Worm (Caenorhabditis elegans): ENCODE measurements around the gene mtp-18.

DNA sequence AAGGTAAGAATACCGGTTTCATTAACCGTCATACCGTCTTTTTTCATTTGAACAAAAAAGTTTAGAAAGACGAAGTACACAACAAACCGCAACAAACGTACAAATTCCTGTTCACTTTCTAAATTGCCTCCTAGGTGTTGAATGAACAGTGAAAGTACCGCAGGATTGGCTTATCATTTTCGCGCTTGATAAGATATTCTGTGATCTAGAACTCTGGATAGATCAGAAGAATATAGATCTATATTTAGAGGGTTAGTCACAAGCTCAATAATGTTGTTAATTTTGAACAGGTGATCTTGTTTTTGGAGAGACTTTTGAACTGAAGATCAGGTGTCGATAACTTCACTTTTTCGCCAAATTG is 48.4 kb upstream of the mtp-18 start:
- TF ChIP-seq zag-1 (tag; optimal IDR thresholded peaks at IDR 0.05) (no peak), pha-4 (tag; optimal IDR thresholded peaks at IDR 0.05) (no peak), ama-1 (optimal IDR thresholded peaks at IDR 0.05) (no peak), snpc-4 (tag; optimal IDR thresholded peaks at IDR 0.05) (no peak), nhr-237 (tag; optimal IDR thresholded peaks at IDR 0.05) (no peak), ztf-11 (tag; optimal IDR thresholded peaks at IDR 0.05) (no peak), lin-39 (tag; optimal IDR thresholded peaks at IDR 0.05) (no peak), skn-1 (tag; optimal IDR thresholded peaks at IDR 0.05) (no peak), ceh-9 (tag; optimal IDR thresholded peaks at IDR 0.05) (no peak)
